5 fruit fly cellular contexts compared by ENCODE assay signal in the genomic region with DNA sequence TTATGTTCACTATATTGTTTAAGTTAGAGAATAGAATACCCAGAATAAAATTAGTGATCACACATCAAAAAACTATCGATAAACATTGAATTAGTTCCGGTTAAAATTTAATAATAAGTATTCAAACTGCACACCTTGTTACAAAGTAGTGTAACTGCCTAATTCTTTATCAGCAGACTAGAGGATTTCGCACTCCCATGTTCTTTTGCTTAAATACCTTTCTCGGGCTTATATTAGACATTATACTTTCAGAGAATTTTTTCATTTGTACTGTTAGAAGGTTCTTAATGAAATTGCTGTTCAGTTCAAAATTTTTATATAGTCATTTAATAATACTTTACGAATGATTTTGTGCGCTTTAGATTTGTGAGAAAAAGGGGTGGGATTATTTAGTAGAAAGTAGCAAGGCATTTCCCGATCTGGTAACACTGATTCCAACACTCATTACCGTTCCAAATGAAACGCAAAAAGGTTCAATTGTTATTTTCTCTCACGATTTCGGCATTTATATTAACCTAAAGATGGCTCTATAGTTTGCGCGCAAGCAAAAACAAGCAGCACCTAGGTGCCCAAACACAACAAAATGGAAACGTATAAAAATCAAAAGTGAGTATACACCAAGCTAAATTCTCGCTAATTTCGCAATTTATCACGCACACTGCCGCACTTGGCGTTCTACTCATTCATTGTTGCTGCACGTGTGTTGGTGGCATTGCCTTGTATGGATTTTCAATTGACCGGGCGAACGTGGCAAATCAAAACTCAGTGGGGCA.
TF ChIP-seq lines count a peak whose summit lies in the region.

Gene crc, plus strand, starts transcription at position 440 of the 773 bp plus-strand sequence.

- TF ChIP-seq CTCF in whole organism, embryonic (GFP tag; optimal IDR thresholded peaks at IDR 0.05; lab: Kevin White, UChicago), result no peak

TF ChIP-seq in whole organism, adult, 20 proteins besides CTCF, POLR2A, EP300 and RAD21 (continues in another document):
- peak; percentile 7 for TF ChIP-seq CG1620 (GFP tag; optimal IDR thresholded peaks at IDR 0.05; lab: Kevin White, UChicago)
- no peak for TF ChIP-seq ovo (GFP tag; optimal IDR thresholded peaks at IDR 0.05; lab: Kevin White, UChicago)
- TF ChIP-seq toe (GFP tag; optimal IDR thresholded peaks at IDR 0.05; lab: Kevin White, UChicago), result peak; percentile 72
- TF ChIP-seq bab1 (GFP tag; optimal IDR thresholded peaks at IDR 0.05; lab: Kevin White, UChicago), result peak; percentile 17
- peak; percentile 19 for TF ChIP-seq CG11617 (GFP tag; optimal IDR thresholded peaks at IDR 0.05; lab: Kevin White, UChicago)
- peak; percentile 51 for TF ChIP-seq CG14711 (tag; optimal IDR thresholded peaks at IDR 0.05; lab: Kevin White, UChicago)
- no peak for TF ChIP-seq cnc (optimal IDR thresholded peaks at IDR 0.05; lab: Kevin White, UChicago)
- TF ChIP-seq CG5204 (GFP tag; optimal IDR thresholded peaks at IDR 0.05; lab: Kevin White, UChicago), result peak; percentile 54
- peak; percentile 50 for TF ChIP-seq CG33017 (tag; optimal IDR thresholded peaks at IDR 0.05; lab: Kevin White, UChicago)
- no peak for TF ChIP-seq kay (GFP tag; lab: Kevin White, UChicago; ENCODE audit: borderline replicate concordance)
- peak; percentile 95 for TF ChIP-seq Mnt (GFP tag; optimal IDR thresholded peaks at IDR 0.05; lab: Kevin White, UChicago)
- peak; percentile 18 for TF ChIP-seq Crg-1 (GFP tag; optimal IDR thresholded peaks at IDR 0.05; lab: Kevin White, UChicago)
- peak; percentile 84 for TF ChIP-seq cic (GFP tag; optimal IDR thresholded peaks at IDR 0.05; lab: Kevin White, UChicago)
- TF ChIP-seq tj (GFP tag; optimal IDR thresholded peaks at IDR 0.05; lab: Kevin White, UChicago), result peak; percentile 67
- TF ChIP-seq pad (GFP tag; optimal IDR thresholded peaks at IDR 0.05; lab: Kevin White, UChicago), result no peak
- no peak for TF ChIP-seq Clk (GFP tag; optimal IDR thresholded peaks at IDR 0.05; lab: Kevin White, UChicago)

TF ChIP-seq in whole organism, embryonic, 481 proteins besides CTCF, POLR2A, EP300 and RAD21 (continues in another document):
- TF ChIP-seq CG13624 (GFP tag; optimal IDR thresholded peaks at IDR 0.05; lab: Kevin White, UChicago) (peak; percentile 58), NK7.1 (GFP tag; optimal IDR thresholded peaks at IDR 0.05; lab: Kevin White, UChicago) (no peak), crol (GFP tag; IDR thresholded peaks at IDR 0.05; lab: Robert Waterston, UW) (no peak), chinmo (GFP tag; IDR thresholded peaks at IDR 0.05; lab: Robert Waterston, UW; ENCODE audit: partially characterized antibody) (peak; percentile 74; the same call in 1 of the 4 replicates), pum (GFP tag; optimal IDR thresholded peaks at IDR 0.05; lab: Kevin White, UChicago) (no peak), inv (GFP tag; IDR thresholded peaks at IDR 0.05; lab: Robert Waterston, UW; ENCODE audit: partially characterized antibody) (peak; percentile 42), CG15514 (GFP tag; optimal IDR thresholded peaks at IDR 0.05; lab: Kevin White, UChicago) (peak; percentile 59), otp (GFP tag; IDR thresholded peaks at IDR 0.05; lab: Robert Waterston, UW) (no peak), sna (GFP tag; IDR thresholded peaks at IDR 0.05; lab: Robert Waterston, UW; ENCODE audit: partially characterized antibody) (peak; percentile 32; the same call in 1 of the 2 replicates), Vsx1 (GFP tag; optimal IDR thresholded peaks at IDR 0.05; lab: Kevin White, UChicago) (peak; percentile 25), CG13424 (tag; optimal IDR thresholded peaks at IDR 0.05; lab: Kevin White, UChicago) (peak; percentile 54), HmgZ (tag; optimal IDR thresholded peaks at IDR 0.05; lab: Kevin White, UChicago) (peak; percentile 18), sd (tag; optimal IDR thresholded peaks at IDR 0.05; lab: Kevin White, UChicago) (peak; percentile 12), CG10267 (tag; optimal IDR thresholded peaks at IDR 0.05; lab: Kevin White, UChicago) (peak; percentile 51), CG30020 (tag; optimal IDR thresholded peaks at IDR 0.05; lab: Kevin White, UChicago) (peak; percentile 85)

TF ChIP-seq in whole organism, prepupa, 60 proteins besides CTCF, POLR2A, EP300 and RAD21 (continues in another document):
- TF ChIP-seq CG9139 (GFP tag; optimal IDR thresholded peaks at IDR 0.05; lab: Kevin White, UChicago), result peak; percentile 12
- no peak; the same call in 1 of the 2 replicates for TF ChIP-seq Gug (GFP tag; IDR thresholded peaks at IDR 0.05; lab: Robert Waterston, UW)
- peak; percentile 53 for TF ChIP-seq Met (GFP tag; optimal IDR thresholded peaks at IDR 0.05; lab: Kevin White, UChicago)
- TF ChIP-seq CG4318 (GFP tag; optimal IDR thresholded peaks at IDR 0.05; lab: Kevin White, UChicago), result no peak
- TF ChIP-seq fd59A (GFP tag; optimal IDR thresholded peaks at IDR 0.05; lab: Kevin White, UChicago), result no peak
- peak; percentile 33 for TF ChIP-seq cyc (GFP tag; optimal IDR thresholded peaks at IDR 0.05; lab: Kevin White, UChicago)
- TF ChIP-seq Hr39 (GFP tag; optimal IDR thresholded peaks at IDR 0.05; lab: Kevin White, UChicago), result peak; percentile 40
- TF ChIP-seq net (GFP tag; optimal IDR thresholded peaks at IDR 0.05; lab: Kevin White, UChicago), result peak; percentile 32
- TF ChIP-seq acj6 (GFP tag; optimal IDR thresholded peaks at IDR 0.05; lab: Kevin White, UChicago), result peak; percentile 18
- no peak for TF ChIP-seq Blimp-1 (GFP tag; optimal IDR thresholded peaks at IDR 0.05; lab: Kevin White, UChicago)
- TF ChIP-seq Eip93F (GFP tag; optimal IDR thresholded peaks at IDR 0.05; lab: Kevin White, UChicago), result no peak
- peak; percentile 21 for TF ChIP-seq CG34406 (GFP tag; optimal IDR thresholded peaks at IDR 0.05; lab: Kevin White, UChicago)
- TF ChIP-seq Sox14 (GFP tag; optimal IDR thresholded peaks at IDR 0.05; lab: Kevin White, UChicago), result no peak
- TF ChIP-seq esn (GFP tag; optimal IDR thresholded peaks at IDR 0.05; lab: Kevin White, UChicago), result peak; percentile 27
- TF ChIP-seq lz (GFP tag; optimal IDR thresholded peaks at IDR 0.05; lab: Kevin White, UChicago), result peak; percentile 32
- TF ChIP-seq Hr4 (GFP tag; optimal IDR thresholded peaks at IDR 0.05; lab: Kevin White, UChicago), result peak; percentile 44
- no peak; the same call in 2 of the 3 replicates for TF ChIP-seq CG6163 (GFP tag; IDR thresholded peaks at IDR 0.05; lab: Robert Waterston, UW)

TF ChIP-seq in whole organism, pupa, 21 proteins besides CTCF, POLR2A, EP300 and RAD21 (continues in another document):
- TF ChIP-seq Ets98B (GFP tag; IDR thresholded peaks at IDR 0.05; lab: Robert Waterston, UW) (no peak; the same call in 1 of the 2 replicates), rn (GFP tag; IDR thresholded peaks at IDR 0.05; lab: Robert Waterston, UW) (no peak), D1 (tag; optimal IDR thresholded peaks at IDR 0.05; lab: Kevin White, UChicago) (no peak), CG32121 (GFP tag; IDR thresholded peaks at IDR 0.05; lab: Robert Waterston, UW) (peak; percentile 11; the same call in 1 of the 2 replicates), EcR (GFP tag; optimal IDR thresholded peaks at IDR 0.05; lab: Kevin White, UChicago) (peak; percentile 70), Pif1B (GFP tag; optimal IDR thresholded peaks at IDR 0.05; lab: Kevin White, UChicago) (no peak), Pif1A (GFP tag; optimal IDR thresholded peaks at IDR 0.05; lab: Kevin White, UChicago) (no peak), CG34367 (tag; optimal IDR thresholded peaks at IDR 0.05; lab: Kevin White, UChicago) (no peak), CG15710 (tag; optimal IDR thresholded peaks at IDR 0.05; lab: Kevin White, UChicago) (peak; percentile 27), fd96Ca (GFP tag; IDR thresholded peaks at IDR 0.05; lab: Robert Waterston, UW) (no peak), CG8301 (tag; optimal IDR thresholded peaks at IDR 0.05; lab: Kevin White, UChicago) (no peak), gl (tag; optimal IDR thresholded peaks at IDR 0.05; lab: Kevin White, UChicago) (no peak), CG9948 (tag; optimal IDR thresholded peaks at IDR 0.05; lab: Kevin White, UChicago) (no peak), CG12605 (GFP tag; IDR thresholded peaks at IDR 0.05; lab: Robert Waterston, UW) (no peak), CG14655 (GFP tag; optimal IDR thresholded peaks at IDR 0.05; lab: Kevin White, UChicago) (no peak), CG10348 (GFP tag; IDR thresholded peaks at IDR 0.05; lab: Robert Waterston, UW) (no peak), CG13204 (GFP tag; optimal IDR thresholded peaks at IDR 0.05; lab: Kevin White, UChicago) (no peak), Snoo (tag; optimal IDR thresholded peaks at IDR 0.05; lab: Kevin White, UChicago) (no peak), CG4496 (GFP tag; IDR thresholded peaks at IDR 0.05; lab: Robert Waterston, UW) (no peak), CG17806 (tag; optimal IDR thresholded peaks at IDR 0.05; lab: Kevin White, UChicago) (no peak)

TF ChIP-seq in whole organism, wandering third instar larva, 38 proteins besides CTCF, POLR2A, EP300 and RAD21:
- TF ChIP-seq sage (GFP tag; optimal IDR thresholded peaks at IDR 0.05; lab: Kevin White, UChicago), result no peak
- peak; percentile 16 for TF ChIP-seq rgr (GFP tag; optimal IDR thresholded peaks at IDR 0.05; lab: Kevin White, UChicago)
- TF ChIP-seq Hr83 (GFP tag; optimal IDR thresholded peaks at IDR 0.05; lab: Kevin White, UChicago; ENCODE audit: poor library complexity, severe bottlenecking), result no peak
- no peak for TF ChIP-seq dl (GFP tag; optimal IDR thresholded peaks at IDR 0.05; lab: Kevin White, UChicago; ENCODE audit: insufficient read depth in 1 of 2, partially characterized antibody in 2 of 2)
- TF ChIP-seq foxo (GFP tag; optimal IDR thresholded peaks at IDR 0.05; lab: Kevin White, UChicago), result peak in 1 of 2 experiments; percentile 47
- peak; percentile 21 for TF ChIP-seq br (GFP tag; optimal IDR thresholded peaks at IDR 0.05; lab: Kevin White, UChicago)
- TF ChIP-seq CrebA (GFP tag; optimal IDR thresholded peaks at IDR 0.05; lab: Kevin White, UChicago; ENCODE audit: borderline replicate concordance), result peak; percentile 87
- TF ChIP-seq HLH106 (tag; optimal IDR thresholded peaks at IDR 0.05; lab: Kevin White, UChicago), result peak; percentile 39
- peak; percentile 53 for TF ChIP-seq woc (GFP tag; optimal IDR thresholded peaks at IDR 0.05; lab: Kevin White, UChicago)
- no peak for TF ChIP-seq Rel (GFP tag; optimal IDR thresholded peaks at IDR 0.05; lab: Kevin White, UChicago)
- TF ChIP-seq Rel (tag; optimal IDR thresholded peaks at IDR 0.05; lab: Kevin White, UChicago), result peak; percentile 12
- TF ChIP-seq tai (GFP tag; optimal IDR thresholded peaks at IDR 0.05; lab: Kevin White, UChicago), result peak; percentile 50
- TF ChIP-seq Hnf4 (GFP tag; optimal IDR thresholded peaks at IDR 0.05; lab: Kevin White, UChicago), result peak; percentile 36
- peak; percentile 46 for TF ChIP-seq sv (GFP tag; optimal IDR thresholded peaks at IDR 0.05; lab: Kevin White, UChicago)
- TF ChIP-seq brk (GFP tag; optimal IDR thresholded peaks at IDR 0.05; lab: Kevin White, UChicago), result peak; percentile 41
- TF ChIP-seq CG9705 (GFP tag; optimal IDR thresholded peaks at IDR 0.05; lab: Kevin White, UChicago), result no peak
- no peak for TF ChIP-seq dsf (GFP tag; optimal IDR thresholded peaks at IDR 0.05; lab: Kevin White, UChicago; ENCODE audit: borderline replicate concordance)
- peak; percentile 7 for TF ChIP-seq N (GFP tag; optimal IDR thresholded peaks at IDR 0.05; lab: Kevin White, UChicago)
